Worm (Caenorhabditis elegans): ENCODE data around the gene C08F11.1.
"Not testable (repeated sequence)": the region's sequence is repeated elsewhere in the genome, so short reads cannot be mapped to it uniquely, and the experiment has no call there.

C08F11.1 gene

DNA sequence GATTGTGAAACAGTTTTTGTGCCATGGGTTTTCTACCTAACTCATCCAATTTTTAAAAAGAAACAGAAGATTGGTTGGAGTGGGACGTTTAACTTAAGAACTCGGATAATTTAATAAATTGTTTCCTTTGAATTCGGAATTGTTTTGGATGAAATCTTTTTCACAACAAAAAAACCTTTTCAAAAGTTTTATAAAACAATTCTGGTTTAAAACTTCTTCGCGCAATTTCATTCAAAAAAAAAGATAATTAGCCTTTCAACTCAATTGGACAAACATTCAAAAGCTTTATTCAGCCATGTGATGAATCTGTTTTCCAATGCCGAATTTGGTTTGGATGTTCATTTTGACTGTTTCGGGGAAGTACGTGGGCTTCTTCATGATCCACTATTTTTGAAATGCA lies 36.5 kb upstream of the C08F11.1 start, which contains the start of gene Y45F10B.12:
Gene Y45F10B.12 (plus strand): TSS at position 301 of the 400 bp plus-strand sequence.
- no peak for TF ChIP-seq ceh-63 (GFP tag; optimal IDR thresholded peaks at IDR 0.05)
- no peak for TF ChIP-seq pax-3 (tag; optimal IDR thresholded peaks at IDR 0.05)
- no peak for TF ChIP-seq fkh-4 (tag; optimal IDR thresholded peaks at IDR 0.05; ENCODE audit: borderline replicate concordance)
- TF ChIP-seq C16A3.4 (tag; optimal IDR thresholded peaks at IDR 0.05): no peak

- not testable (repeated sequence) for TF ChIP-seq nhr-47 (tag; optimal IDR thresholded peaks at IDR 0.05); alr-1 (tag; optimal IDR thresholded peaks at IDR 0.05; ENCODE audit: borderline replicate concordance); nhr-20 (tag; optimal IDR thresholded peaks at IDR 0.05)
These were observed 35.0 kb upstream of the C08F11.1 start, which contains the start of gene sru-9 for ce11 chrIV:13588544-13589043. Gene sru-9 (plus strand): TSS chrIV:13588993.

DNA sequence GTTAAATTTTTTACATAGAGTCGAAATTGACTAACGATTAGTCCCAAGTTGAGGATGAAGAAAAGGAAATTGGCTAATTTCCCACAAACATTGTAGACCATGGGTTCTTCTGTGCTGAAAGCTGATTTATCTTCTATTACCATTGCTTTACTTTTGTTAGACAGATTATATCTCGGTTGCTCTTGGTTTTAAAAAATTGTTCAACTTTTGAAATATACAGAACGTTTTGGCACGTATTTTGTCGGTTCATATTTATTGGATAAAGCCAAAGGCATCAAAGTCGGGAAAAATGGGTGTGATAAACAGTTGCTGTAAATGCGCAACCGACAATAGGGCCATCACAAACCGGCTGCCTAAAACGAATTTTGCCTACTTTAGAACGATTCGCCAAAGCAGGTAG lies 32.0 kb upstream of the C08F11.1 start, which contains the start of gene tsp-5:
Gene tsp-5 (minus strand): TSS at position 101 of the 400 bp plus-strand sequence.
- no peak for TF ChIP-seq nhr-47 (tag; optimal IDR thresholded peaks at IDR 0.05)
- no peak for TF ChIP-seq snu-23 (GFP tag; optimal IDR thresholded peaks at IDR 0.05)
- TF ChIP-seq unc-98 (GFP tag; IDR thresholded peaks at IDR 0.05): no peak
- TF ChIP-seq elt-2 (tag; optimal IDR thresholded peaks at IDR 0.05): no peak
- TF ChIP-seq nhr-11 (tag; optimal IDR thresholded peaks at IDR 0.05): no peak
- TF ChIP-seq tbx-2 (tag; optimal IDR thresholded peaks at IDR 0.05): no peak
- TF ChIP-seq mep-1 (tag; optimal IDR thresholded peaks at IDR 0.05): no peak
- no peak for TF ChIP-seq rnt-1 (tag; optimal IDR thresholded peaks at IDR 0.05)

ce11 chrIV:13593351-13593750 lies 30.3 kb upstream of the C08F11.1 start, which contains the start of gene Y45F10B.3:
Gene Y45F10B.3 (plus strand): TSS chrIV:13593651.
- TF ChIP-seq mef-2 (tag; optimal IDR thresholded peaks at IDR 0.05): no peak
- no peak for TF ChIP-seq zip-4 (GFP tag; optimal IDR thresholded peaks at IDR 0.05)
- TF ChIP-seq ceh-90 (tag; optimal IDR thresholded peaks at IDR 0.05): no peak
- no peak for TF ChIP-seq isw-1 (GFP tag; IDR thresholded peaks at IDR 0.05)
- TF ChIP-seq ceh-8 (GFP tag; optimal IDR thresholded peaks at IDR 0.05): no peak
- no peak for TF ChIP-seq unc-98 (GFP tag; IDR thresholded peaks at IDR 0.05)
- no peak for TF ChIP-seq vab-15 (tag; optimal IDR thresholded peaks at IDR 0.05)
- TF ChIP-seq nhr-20 (tag; optimal IDR thresholded peaks at IDR 0.05): no peak
- no peak for TF ChIP-seq Y116A8C.19 (tag; optimal IDR thresholded peaks at IDR 0.05; ENCODE audit: borderline replicate concordance)
- no peak for TF ChIP-seq snpc-4 (tag; optimal IDR thresholded peaks at IDR 0.05)
- no peak for TF ChIP-seq ceh-88 (GFP tag; IDR thresholded peaks at IDR 0.05)
- TF ChIP-seq sup-37 (GFP tag; optimal IDR thresholded peaks at IDR 0.05): no peak
- no peak for TF ChIP-seq unc-130 (tag; optimal IDR thresholded peaks at IDR 0.05)

DNA sequence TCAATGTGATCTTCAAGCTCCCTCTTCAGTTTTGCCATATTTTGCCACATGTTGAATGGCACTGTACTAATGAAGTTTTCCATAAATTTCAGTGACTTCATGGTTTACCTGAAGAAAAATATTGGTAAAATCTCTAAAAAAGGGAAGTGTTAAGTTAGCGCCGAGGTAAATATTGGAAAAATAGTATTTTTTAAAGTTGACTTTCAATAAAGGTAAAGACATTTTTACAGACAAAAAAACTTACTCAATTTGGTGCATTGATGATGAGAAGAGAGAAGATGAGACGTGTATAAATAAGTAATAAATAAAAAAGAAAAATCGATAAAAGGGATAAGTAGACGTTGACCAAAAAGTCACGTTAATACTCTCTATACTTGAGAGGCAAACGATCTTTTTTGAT lies 25.8 kb upstream of the C08F11.1 start, which contains the start of gene Y45F10B.9:
Gene Y45F10B.9 (minus strand): TSS at position 101 of the 400 bp plus-strand sequence.
- TF ChIP-seq unc-62 (GFP tag; optimal IDR thresholded peaks at IDR 0.05); mef-2 (tag; optimal IDR thresholded peaks at IDR 0.05); sptf-1 (tag; optimal IDR thresholded peaks at IDR 0.05): not testable (repeated sequence)

DNA sequence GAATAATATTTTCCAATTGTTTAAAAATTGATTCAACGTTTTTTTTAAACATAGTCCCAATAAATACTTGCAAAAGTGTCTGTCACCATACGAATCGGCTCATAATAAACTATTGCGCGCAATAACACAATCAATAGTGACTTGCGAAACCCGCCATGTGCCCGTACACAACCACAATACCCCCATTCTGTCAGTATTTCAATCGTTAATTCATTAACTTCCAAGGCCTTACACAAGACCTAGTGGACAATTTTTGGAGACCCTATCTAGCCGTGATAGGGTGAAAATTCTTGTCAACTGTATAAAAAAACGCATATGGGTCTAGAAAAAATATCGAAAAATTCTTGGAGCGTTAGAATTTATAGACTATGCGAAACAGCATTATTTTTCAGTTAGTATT lies 23.0 kb upstream of the C08F11.1 start:
- TF ChIP-seq zip-4 (GFP tag; optimal IDR thresholded peaks at IDR 0.05) (no peak), tbx-2 (tag; optimal IDR thresholded peaks at IDR 0.05) (no peak), snpc-4 (tag; optimal IDR thresholded peaks at IDR 0.05) (peak; percentile 81), efl-3 (GFP tag; optimal IDR thresholded peaks at IDR 0.05) (no peak)

- TF ChIP-seq Y116A8C.19 (tag; optimal IDR thresholded peaks at IDR 0.05; ENCODE audit: borderline replicate concordance) (no peak), ets-5 (GFP tag; IDR thresholded peaks at IDR 0.05) (no peak), pax-3 (tag; optimal IDR thresholded peaks at IDR 0.05) (no peak), zip-4 (GFP tag; optimal IDR thresholded peaks at IDR 0.05) (no peak), sptf-1 (tag; optimal IDR thresholded peaks at IDR 0.05) (no peak), mdl-1 (tag; optimal IDR thresholded peaks at IDR 0.05) (no peak), lin-13 (GFP tag; optimal IDR thresholded peaks at IDR 0.05) (no peak), unc-62 (GFP tag; optimal IDR thresholded peaks at IDR 0.05) (no peak), isw-1 (GFP tag; IDR thresholded peaks at IDR 0.05) (no peak), nhr-47 (tag; optimal IDR thresholded peaks at IDR 0.05) (no peak), hpl-2 (GFP tag; optimal IDR thresholded peaks at IDR 0.05) (no peak), nhr-11 (tag; optimal IDR thresholded peaks at IDR 0.05) (no peak), unc-86 (tag; optimal IDR thresholded peaks at IDR 0.05) (no peak)
These were observed 22.2 kb upstream of the C08F11.1 start for ce11 chrIV:13601428-13601827.
